Worm (Caenorhabditis elegans) whole organism, early embryonic: Measurements from ENCODE around the gene T28C12.15.

ENCODE experiments used
- B0310.2 ChIP-seq: sonication (generic microtip); optimal IDR thresholded peaks from 2 replicates; lab custom pipeline; 2016; ENCODE audit warnings: mild to moderate bottlenecking, missing genetic modification characterization, missing compliant biosample characterization
- F13C5.2 ChIP-seq: sonication (generic microtip); optimal IDR thresholded peaks from 2 replicates; lab custom pipeline; 2017; ENCODE audit warnings: mild to moderate bottlenecking, missing genetic modification characterization, inconsistent platforms, missing compliant biosample characterization
- ama-1 ChIP-seq: fragments of 150-350 bp; optimal IDR thresholded peaks from 2 replicates; lab custom pipeline; 2014
- ceh-13 ChIP-seq: fragments of 200-800 bp; sonication (Bioruptor generic); optimal IDR thresholded peaks from 2 replicates; lab custom pipeline; 2018; ENCODE audit warnings: mild to moderate bottlenecking, missing genetic modification characterization, missing compliant biosample characterization
- ets-7 ChIP-seq: sonication (generic microtip); optimal IDR thresholded peaks from 2 replicates; lab custom pipeline; 2016; ENCODE audit warnings: missing genotype, missing genetic modification characterization, missing compliant biosample characterization
- flt-1 ChIP-seq: fragments of 200-800 bp; sonication (Bioruptor generic); IDR thresholded peaks from 2 replicates; pipeline ENCODE4 v1.3.6; 2022; ENCODE audit warnings: missing genetic modification characterization, missing compliant biosample characterization
- hmg-4 ChIP-seq: fragments of 200-800 bp; sonication (Bioruptor generic); optimal IDR thresholded peaks from 2 replicates; lab custom pipeline; 2018; ENCODE audit warnings: mild to moderate bottlenecking, missing genetic modification characterization, missing compliant biosample characterization
- hnd-1 ChIP-seq: sonication (generic microtip); optimal IDR thresholded peaks from 2 replicates; lab custom pipeline; 2016; ENCODE audit warnings: missing genetic modification characterization, missing compliant biosample characterization
- scrt-1 ChIP-seq: fragments of 200-800 bp; sonication (Bioruptor generic); IDR thresholded peaks from 2 replicates; pipeline ENCODE4 v1.3.6; 2022; ENCODE audit warnings: missing genetic modification characterization, missing compliant biosample characterization
- sea-1 ChIP-seq: fragments of 200-800 bp; sonication (Bioruptor generic); conservative IDR thresholded peaks from 2 replicates; pipeline ENCODE4 v1.3.6; 2022; ENCODE audit warnings: missing genetic modification characterization, missing compliant biosample characterization
- tbx-11 ChIP-seq: fragments of 200-800 bp; sonication (Bioruptor generic); IDR thresholded peaks from 2 replicates; pipeline ENCODE4 v1.3.6; 2022; ENCODE audit warnings: missing genetic modification characterization, missing compliant biosample characterization

ce11 chrV:6301046-6301445, 20.5 kb downstream of the T28C12.15 start:
- TF ChIP-seq sea-1 (GFP tag; lab: Robert Waterston, UW) (no peak), flt-1 (GFP tag; lab: Robert Waterston, UW) (no peak), ceh-13 (GFP tag; lab: Kevin White, UChicago) (no peak), B0310.2 (tag; lab: Kevin White, UChicago) (no peak), ama-1 (no peak), tbx-11 (GFP tag; lab: Robert Waterston, UW) (no peak), hmg-4 (no peak), F13C5.2 (tag; lab: Kevin White, UChicago) (no peak), ets-7 (no peak), hnd-1 (no peak), scrt-1 (GFP tag; lab: Robert Waterston, UW) (no peak)
